Worm (Caenorhabditis elegans) whole organism, L3 larva: ENCODE data around the gene sel-5.

Source experiments
- ama-1 ChIP-seq: fragments of 150-350 bp; optimal IDR thresholded peaks from 2 replicates; lab custom pipeline; 2018
- ceh-28 ChIP-seq: fragments of 150-350 bp; optimal IDR thresholded peaks from 2 replicates; lab custom pipeline; 2014; ENCODE audit warnings: missing biosample characterization, missing genetic modification reagents, missing genetic modification characterization
- ceh-82 ChIP-seq: fragments of 150-350 bp; optimal IDR thresholded peaks from 2 replicates; lab custom pipeline; 2014; ENCODE audit warnings: missing biosample characterization, missing genetic modification characterization
- elt-1 ChIP-seq: fragments of 150-350 bp; optimal IDR thresholded peaks from 2 replicates; lab custom pipeline; 2014; ENCODE audit warnings: missing biosample characterization, missing genetic modification characterization
- elt-3 ChIP-seq, 3 experiments: fragments of 150-350 bp in 1 of 3; sonication (generic microtip) in 2 of 3; optimal IDR thresholded peaks; 2 replicates in 2 of 3; 4 replicates in 1 of 3; lab custom pipeline; 2014 to 2017; ENCODE audit warnings: missing biosample characterization in 3 of 3, missing genetic modification characterization in 3 of 3
- fkh-10 ChIP-seq: sonication (generic microtip); optimal IDR thresholded peaks from 2 replicates; lab custom pipeline; 2017; ENCODE audit warnings: missing biosample characterization, missing genetic modification reagents, missing genetic modification characterization
- lin-15B ChIP-seq: fragments of 150-350 bp; optimal IDR thresholded peaks from 2 replicates; lab custom pipeline; 2014; ENCODE audit warnings: missing biosample characterization, missing genetic modification characterization
- lsy-12 ChIP-seq: sonication (generic microtip); optimal IDR thresholded peaks from 2 replicates; lab custom pipeline; 2016; ENCODE audit warnings: mild to moderate bottlenecking, missing genetic modification characterization, missing compliant biosample characterization
- nhr-237 ChIP-seq: fragments of 150-350 bp; optimal IDR thresholded peaks from 2 replicates; lab custom pipeline; 2014; ENCODE audit warnings: missing biosample characterization, missing genetic modification characterization
- snpc-4 ChIP-seq: fragments of 150-350 bp; optimal IDR thresholded peaks from 2 replicates; lab custom pipeline; 2014; ENCODE audit warnings: missing biosample characterization, missing genetic modification characterization
- unc-62 ChIP-seq: fragments of 150-350 bp; sonication (generic microtip); optimal IDR thresholded peaks from 4 replicates; lab custom pipeline; 2014; ENCODE audit warnings: missing biosample characterization, missing genetic modification reagents, missing genetic modification characterization
- zag-1 ChIP-seq: fragments of 150-350 bp; optimal IDR thresholded peaks from 2 replicates; lab custom pipeline; 2014; ENCODE audit warnings: missing biosample characterization, missing genetic modification characterization

DNA sequence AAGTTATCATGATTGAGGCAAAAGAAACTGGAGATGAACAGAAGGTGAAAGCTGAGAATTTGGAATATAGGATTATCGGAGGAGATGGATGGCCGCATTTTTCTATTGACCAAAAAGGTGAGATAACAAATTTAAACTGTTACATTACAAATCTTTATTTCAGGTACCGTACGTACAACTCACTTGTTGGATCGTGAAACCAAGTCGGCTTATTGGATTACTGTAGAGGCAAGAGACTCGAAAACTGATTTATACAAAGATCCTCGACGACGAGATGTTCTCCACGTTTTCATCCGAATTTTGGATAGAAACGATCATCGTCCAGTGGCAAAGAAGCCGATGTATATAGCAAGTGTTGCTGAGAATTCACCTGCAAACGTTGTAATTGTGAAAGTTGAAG is 52.2 kb downstream of the sel-5 start:
- no peak for TF ChIP-seq zag-1 (tag; lab: Kevin White, UChicago)
- TF ChIP-seq fkh-10 (GFP tag; lab: Kevin White, UChicago): no peak
- no peak for TF ChIP-seq nhr-237 (tag; lab: Kevin White, UChicago)
- TF ChIP-seq elt-3 (tag; optimal IDR thresholded peaks at IDR 0.05; lab: Kevin White, UChicago): no peak
- no peak for TF ChIP-seq elt-1 (tag; lab: Kevin White, UChicago)
- no peak for TF ChIP-seq lin-15B (tag; lab: Kevin White, UChicago)
- no peak for TF ChIP-seq ceh-28 (tag; lab: Kevin White, UChicago)
- TF ChIP-seq ceh-82 (tag; lab: Kevin White, UChicago): no peak
- no peak for TF ChIP-seq snpc-4 (tag; lab: Kevin White, UChicago)
- no peak for TF ChIP-seq unc-62 (GFP tag; lab: Kevin White, UChicago)
- TF ChIP-seq lsy-12 (tag; lab: Kevin White, UChicago): no peak
- TF ChIP-seq ama-1 (lab: Kevin White, UChicago): no peak
